Worm (Caenorhabditis elegans) whole organism, young adult: ENCODE results near the gene ncx-3.

Source experiments
- ama-1 ChIP-seq, 3 experiments: fragments of 150-350 bp in 1 of 3; sonication (generic microtip) in 2 of 3; optimal IDR thresholded peaks; 2 replicates each; lab custom pipeline; 2014 to 2018; ENCODE audit warnings: missing biosample characterization in 2 of 3, missing genetic modification characterization in 2 of 3, missing genetic modification reagents in 2 of 3
- cebp-1 ChIP-seq, 2 experiments: fragments of 200-800 bp in 1 of 2; sonication (Bioruptor generic) in 1 of 2; sonication (generic microtip) in 1 of 2; IDR thresholded peaks in 1 of 2; optimal IDR thresholded peaks in 1 of 2; 2 replicates each; pipeline versions ENCODE4 v1.3.6 to Lab custom; 2017 to 2022; ENCODE audit warnings: missing compliant biosample characterization in 2 of 2, missing genetic modification characterization in 2 of 2, mild to moderate bottlenecking in 1 of 2, missing genetic modification reagents in 1 of 2, moderate library complexity in 1 of 2
- ceh-100 ChIP-seq: fragments of 200-800 bp; sonication (Bioruptor generic); IDR thresholded peaks from 2 replicates; pipeline ENCODE4 v1.3.6; 2022; ENCODE audit warnings: missing genetic modification reagents, missing genetic modification characterization, missing compliant biosample characterization
- chd-7 ChIP-seq: sonication (generic microtip); optimal IDR thresholded peaks from 2 replicates; lab custom pipeline; 2016; ENCODE audit warnings: mild to moderate bottlenecking, missing genetic modification characterization, moderate library complexity, missing compliant biosample characterization
- egl-18 ChIP-seq: fragments of 200-800 bp; sonication (Bioruptor generic); IDR thresholded peaks from 2 replicates; pipeline ENCODE4 v1.3.6; 2022; ENCODE audit warnings: missing genetic modification reagents, missing genetic modification characterization, missing compliant biosample characterization
- egrh-3 ChIP-seq: fragments of 200-800 bp; sonication (Bioruptor generic); IDR thresholded peaks from 2 replicates; pipeline ENCODE4 v1.3.6; 2022; ENCODE audit warnings: missing genetic modification reagents, missing genetic modification characterization, missing compliant biosample characterization
- hrde-1 ChIP-seq: sonication (generic microtip); optimal IDR thresholded peaks from 2 replicates; lab custom pipeline; 2016; ENCODE audit warnings: missing genetic modification characterization, mild to moderate bottlenecking, missing compliant biosample characterization, moderate library complexity, missing genotype, missing genetic modification reagents, borderline replicate concordance
- madf-10 ChIP-seq: sonication (generic microtip); optimal IDR thresholded peaks from 2 replicates; lab custom pipeline; 2016; ENCODE audit warnings: mild to moderate bottlenecking, missing genetic modification characterization, missing compliant biosample characterization
- xnd-1 ChIP-seq: sonication (generic microtip); optimal IDR thresholded peaks from 2 replicates; lab custom pipeline; 2016; ENCODE audit warnings: missing genotype, missing genetic modification reagents, missing genetic modification characterization, missing compliant biosample characterization

ce11 chrIV:10716348-10716747, at the start of gene ncx-3:
- TF ChIP-seq egrh-3 (GFP tag; lab: Robert Waterston, UW) (no peak), egl-18 (GFP tag; lab: Robert Waterston, UW) (no peak), hrde-1 (tag; lab: Kevin White, UChicago) (no peak), madf-10 (no peak), ceh-100 (GFP tag; lab: Robert Waterston, UW) (no peak), ama-1 (optimal IDR thresholded peaks at IDR 0.05; lab: Kevin White, UChicago) (no peak), ama-1 (GFP tag; optimal IDR thresholded peaks at IDR 0.05; lab: Kevin White, UChicago) (no peak), xnd-1 (tag; lab: Kevin White, UChicago) (no peak), cebp-1 (GFP tag; IDR thresholded peaks at IDR 0.05; lab: Robert Waterston, UW) (no peak), cebp-1 (tag; optimal IDR thresholded peaks at IDR 0.05; lab: Kevin White, UChicago) (no peak), chd-7 (tag; lab: Kevin White, UChicago) (no peak)
